Fruit fly (Drosophila melanogaster) whole organism, wandering third instar larva: Measurements from ENCODE around the gene asun.

Experiments
- CG9705 ChIP-seq: fragments of 200-800 bp; sonication (Bioruptor generic); optimal IDR thresholded peaks from 2 replicates; lab custom pipeline; 2018; ENCODE audit warnings: missing biosample characterization, mild to moderate bottlenecking, missing genetic modification characterization
- CrebA ChIP-seq: fragments of 200-800 bp; sonication (Bioruptor generic); optimal IDR thresholded peaks from 2 replicates; lab custom pipeline; 2016; ENCODE audit warnings: missing biosample characterization, mild to moderate bottlenecking, missing genetic modification characterization, borderline replicate concordance
- OdsH ChIP-seq: fragments of 200-800 bp; sonication (Bioruptor generic); optimal IDR thresholded peaks from 2 replicates; lab custom pipeline; 2016; ENCODE audit warnings: missing biosample characterization, mild to moderate bottlenecking, missing genetic modification characterization
- sage ChIP-seq: fragments of 200-800 bp; sonication (Bioruptor generic); optimal IDR thresholded peaks from 2 replicates; lab custom pipeline; 2016; ENCODE audit warnings: missing biosample characterization, mild to moderate bottlenecking, missing genetic modification characterization

dm6 chr3R:16234745-16235149, 29.3 kb upstream of the asun start:
- TF ChIP-seq sage (GFP tag; lab: Kevin White, UChicago) (peak; percentile 32), OdsH (GFP tag; lab: Kevin White, UChicago) (peak; percentile 74), CG9705 (GFP tag; lab: Kevin White, UChicago) (peak; percentile 68), CrebA (peak; percentile 16)
